Fruit fly (Drosophila melanogaster) whole organism, wandering third instar larva: ENCODE data around the gene Abp1.
A peak's percentile ranks its signal among the peaks of the same experiment; 100 is the strongest.

Experiments used
- Abd-B ChIP-seq: fragments of >200 bp; optimal IDR thresholded peaks from 2 replicates; lab custom pipeline; 2017; ENCODE audit warnings: missing biosample characterization, missing genetic modification characterization
- CG9705 ChIP-seq: fragments of 200-800 bp; sonication (Bioruptor generic); optimal IDR thresholded peaks from 2 replicates; lab custom pipeline; 2018; ENCODE audit warnings: missing biosample characterization, mild to moderate bottlenecking, missing genetic modification characterization
- CrebA ChIP-seq: fragments of 200-800 bp; sonication (Bioruptor generic); optimal IDR thresholded peaks from 2 replicates; lab custom pipeline; 2016; ENCODE audit warnings: missing biosample characterization, mild to moderate bottlenecking, missing genetic modification characterization, borderline replicate concordance
- Dfd ChIP-seq: fragments of >200 bp; optimal IDR thresholded peaks from 2 replicates; lab custom pipeline; 2017; ENCODE audit warnings: missing biosample characterization, missing genetic modification characterization
- GATAd ChIP-seq: sonication (Bioruptor generic); optimal IDR thresholded peaks from 2 replicates; lab custom pipeline; 2016; ENCODE audit warnings: missing biosample characterization, missing genetic modification characterization
- HLH106 ChIP-seq: fragments of 200-800 bp; optimal IDR thresholded peaks from 3 replicates; lab custom pipeline; 2019; ENCODE audit warnings: missing biosample characterization, mild to moderate bottlenecking, missing genetic modification characterization, moderate library complexity
- Hnf4 ChIP-seq: fragments of 200-800 bp; sonication (Bioruptor generic); optimal IDR thresholded peaks from 2 replicates; lab custom pipeline; 2016; ENCODE audit warnings: missing biosample characterization, mild to moderate bottlenecking, missing genetic modification characterization
- Hr78 ChIP-seq: fragments of >200 bp; optimal IDR thresholded peaks from 2 replicates; lab custom pipeline; 2017; ENCODE audit warnings: missing biosample characterization, missing genetic modification characterization
- Hr83 ChIP-seq: fragments of 200-300 bp; sonication (Bioruptor generic); optimal IDR thresholded peaks from 2 replicates; lab custom pipeline; 2016; ENCODE audit warnings: missing biosample characterization, mild to moderate bottlenecking, missing genetic modification characterization, moderate library complexity; ENCODE audit not compliant: poor library complexity, severe bottlenecking
- Mio ChIP-seq: sonication (Bioruptor generic); optimal IDR thresholded peaks from 2 replicates; lab custom pipeline; 2016; ENCODE audit warnings: missing biosample characterization, missing genetic modification characterization
- Myc ChIP-seq: fragments of >200 bp; optimal IDR thresholded peaks from 2 replicates; lab custom pipeline; 2017
- N ChIP-seq: fragments of >200 bp; optimal IDR thresholded peaks from 2 replicates; lab custom pipeline; 2018; ENCODE audit warnings: missing biosample characterization, missing external identifiers, missing genetic modification characterization
- OdsH ChIP-seq: fragments of 200-800 bp; sonication (Bioruptor generic); optimal IDR thresholded peaks from 2 replicates; lab custom pipeline; 2016; ENCODE audit warnings: missing biosample characterization, mild to moderate bottlenecking, missing genetic modification characterization
- Rel ChIP-seq, 2 experiments: fragments of 200-800 bp; sonication (Bioruptor generic) in 1 of 2; optimal IDR thresholded peaks; 2 replicates in 1 of 2; 3 replicates in 1 of 2; lab custom pipeline; 2016 to 2019; ENCODE audit warnings: mild to moderate bottlenecking in 2 of 2, missing biosample characterization in 2 of 2, missing genetic modification characterization in 2 of 2, moderate library complexity in 1 of 2
- Sp1 ChIP-seq: fragments of 200-800 bp; sonication (Bioruptor generic); optimal IDR thresholded peaks from 3 replicates; lab custom pipeline; 2019; ENCODE audit warnings: missing biosample characterization, mild to moderate bottlenecking, missing genetic modification characterization, moderate library complexity
- br ChIP-seq: fragments of 200-800 bp; sonication (Bioruptor generic); optimal IDR thresholded peaks from 2 replicates; lab custom pipeline; 2016; ENCODE audit warnings: missing biosample characterization, missing genetic modification characterization
- brk ChIP-seq: fragments of 200-800 bp; sonication (Bioruptor generic); optimal IDR thresholded peaks from 2 replicates; lab custom pipeline; 2016; ENCODE audit warnings: missing biosample characterization, mild to moderate bottlenecking, missing genetic modification characterization
- dl ChIP-seq, 2 experiments: fragments of 175-275, 200-275 bp in 1 of 2; fragments of 200-275 bp in 1 of 2; sonication (Bioruptor generic); optimal IDR thresholded peaks; lab custom pipeline; 2018; ENCODE audit warnings: mild to moderate bottlenecking in 2 of 2, missing biosample characterization in 2 of 2, missing genetic modification characterization in 2 of 2, moderate library complexity in 2 of 2; ENCODE audit not compliant: partially characterized antibody in 2 of 2, insufficient read depth in 1 of 2
- dmrt93B ChIP-seq: fragments of 200-800 bp; sonication (Bioruptor generic); optimal IDR thresholded peaks from 2 replicates; lab custom pipeline; 2018; ENCODE audit warnings: missing biosample characterization, mild to moderate bottlenecking, missing genetic modification characterization
- dsf ChIP-seq: sonication (Bioruptor generic); optimal IDR thresholded peaks from 2 replicates; lab custom pipeline; 2016; ENCODE audit warnings: missing biosample characterization, missing genetic modification characterization, borderline replicate concordance
- ey ChIP-seq: fragments of 200-800 bp; sonication (Bioruptor generic); optimal IDR thresholded peaks from 2 replicates; lab custom pipeline; 2016; ENCODE audit warnings: missing biosample characterization, missing genetic modification characterization
- foxo ChIP-seq, 2 experiments: fragments of 200-800 bp; sonication (Bioruptor generic); optimal IDR thresholded peaks; 2 replicates in 1 of 2; 3 replicates in 1 of 2; lab custom pipeline; 2016 to 2017; ENCODE audit warnings: missing biosample characterization in 2 of 2, missing genetic modification characterization in 2 of 2
- fru ChIP-seq: fragments of 200-800 bp; sonication (Bioruptor generic); optimal IDR thresholded peaks from 3 replicates; lab custom pipeline; 2016; ENCODE audit warnings: missing biosample characterization, mild to moderate bottlenecking, missing genetic modification characterization
- h ChIP-seq: fragments of 200-800 bp; sonication (Bioruptor generic); optimal IDR thresholded peaks from 3 replicates; lab custom pipeline; 2016; ENCODE audit warnings: missing biosample characterization, mild to moderate bottlenecking, missing genetic modification characterization
- jim ChIP-seq: fragments of 175-275, 200-325 bp; sonication (Bioruptor generic); optimal IDR thresholded peaks from 2 replicates; lab custom pipeline; 2016; ENCODE audit warnings: missing biosample characterization, mild to moderate bottlenecking, missing genetic modification characterization
- lola ChIP-seq: fragments of >200 bp; optimal IDR thresholded peaks from 2 replicates; lab custom pipeline; 2017; ENCODE audit warnings: missing biosample characterization, missing genetic modification characterization
- pan ChIP-seq: fragments of >200 bp; optimal IDR thresholded peaks from 2 replicates; lab custom pipeline; 2017
- psq ChIP-seq: fragments of 200-800 bp; sonication (Bioruptor generic); optimal IDR thresholded peaks from 3 replicates; lab custom pipeline; 2017; ENCODE audit warnings: missing biosample characterization, mild to moderate bottlenecking, missing genetic modification characterization, moderate library complexity
- rgr ChIP-seq: fragments of 200-800 bp; sonication (Bioruptor generic); optimal IDR thresholded peaks from 3 replicates; lab custom pipeline; 2016; ENCODE audit warnings: missing biosample characterization, mild to moderate bottlenecking, missing genetic modification characterization
- sage ChIP-seq: fragments of 200-800 bp; sonication (Bioruptor generic); optimal IDR thresholded peaks from 2 replicates; lab custom pipeline; 2016; ENCODE audit warnings: missing biosample characterization, mild to moderate bottlenecking, missing genetic modification characterization
- sv ChIP-seq: fragments of 200-800 bp; sonication (Bioruptor generic); optimal IDR thresholded peaks from 3 replicates; lab custom pipeline; 2016; ENCODE audit warnings: missing biosample characterization, missing genetic modification characterization
- tai ChIP-seq: sonication (Bioruptor generic); optimal IDR thresholded peaks from 2 replicates; lab custom pipeline; 2016; ENCODE audit warnings: missing biosample characterization, missing genetic modification characterization
- usp ChIP-seq: fragments of >200 bp; optimal IDR thresholded peaks from 2 replicates; lab custom pipeline; 2017; ENCODE audit warnings: missing biosample characterization, missing genetic modification characterization

Abp1 gene

DNA sequence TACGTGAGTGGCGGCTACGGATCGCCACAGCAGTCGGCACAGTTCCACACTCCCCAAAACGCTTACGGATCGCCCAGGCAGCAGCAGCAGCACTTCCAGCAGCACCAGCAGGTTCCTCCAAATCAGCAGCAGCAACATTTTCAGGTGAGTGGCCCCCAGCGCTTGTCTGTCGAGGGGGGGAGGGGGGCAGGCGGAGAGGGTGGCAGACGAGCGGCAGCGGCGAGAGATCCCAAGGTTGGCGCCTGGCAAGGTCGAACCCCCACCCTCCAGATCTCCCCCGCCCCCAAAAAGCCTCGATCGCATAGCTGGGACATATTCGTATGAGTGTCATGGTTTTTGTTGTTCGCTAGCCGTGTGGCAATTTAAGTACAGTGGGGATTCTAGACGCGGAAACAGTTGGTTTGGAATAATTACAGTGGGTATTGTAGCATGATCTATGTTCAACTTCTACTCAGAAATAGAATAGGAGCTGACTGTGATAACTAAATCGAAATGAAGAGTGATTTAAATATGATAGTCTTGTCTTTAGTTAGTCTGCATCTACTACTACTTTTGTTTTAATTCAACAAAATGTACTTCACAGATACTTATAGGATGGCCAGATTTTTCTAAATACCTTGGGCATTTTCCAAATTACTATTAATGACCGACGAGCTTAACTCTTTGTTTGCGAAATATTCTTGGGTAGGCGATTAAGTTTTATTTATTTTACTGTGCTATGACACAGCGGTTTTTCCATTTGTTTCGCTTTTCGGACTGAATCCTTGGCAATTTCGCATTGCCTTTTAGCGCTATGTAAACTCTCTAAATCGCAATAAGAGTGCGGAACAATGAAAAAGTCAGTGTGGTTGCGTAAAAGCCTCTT lies 7.5 kb downstream of the Abp1 start:
- peak in 1 of 2 experiments; percentile 43 for TF ChIP-seq foxo (GFP tag; optimal IDR thresholded peaks at IDR 0.05; lab: Kevin White, UChicago)
- TF ChIP-seq ey (GFP tag; lab: Kevin White, UChicago) = peak; percentile 32
- TF ChIP-seq HLH106 = peak; percentile 23
- no peak for TF ChIP-seq Hr78 (GFP tag; lab: Kevin White, UChicago)
- peak; percentile 32 for TF ChIP-seq Dfd (GFP tag; lab: Kevin White, UChicago)
- TF ChIP-seq lola (GFP tag; lab: Kevin White, UChicago) = no peak
- no peak for TF ChIP-seq Mio (GFP tag; lab: Kevin White, UChicago)
- no peak for TF ChIP-seq Abd-B (GFP tag; lab: Kevin White, UChicago)
- peak; percentile 33 for TF ChIP-seq h
- TF ChIP-seq CrebA = no peak
- no peak for TF ChIP-seq Sp1 (GFP tag; lab: Kevin White, UChicago)
- no peak for TF ChIP-seq tai
- TF ChIP-seq OdsH (GFP tag; lab: Kevin White, UChicago) = no peak
- peak; percentile 10 for TF ChIP-seq rgr (GFP tag; lab: Kevin White, UChicago)
- TF ChIP-seq fru (GFP tag; lab: Kevin White, UChicago) = peak; percentile 34

DNA sequence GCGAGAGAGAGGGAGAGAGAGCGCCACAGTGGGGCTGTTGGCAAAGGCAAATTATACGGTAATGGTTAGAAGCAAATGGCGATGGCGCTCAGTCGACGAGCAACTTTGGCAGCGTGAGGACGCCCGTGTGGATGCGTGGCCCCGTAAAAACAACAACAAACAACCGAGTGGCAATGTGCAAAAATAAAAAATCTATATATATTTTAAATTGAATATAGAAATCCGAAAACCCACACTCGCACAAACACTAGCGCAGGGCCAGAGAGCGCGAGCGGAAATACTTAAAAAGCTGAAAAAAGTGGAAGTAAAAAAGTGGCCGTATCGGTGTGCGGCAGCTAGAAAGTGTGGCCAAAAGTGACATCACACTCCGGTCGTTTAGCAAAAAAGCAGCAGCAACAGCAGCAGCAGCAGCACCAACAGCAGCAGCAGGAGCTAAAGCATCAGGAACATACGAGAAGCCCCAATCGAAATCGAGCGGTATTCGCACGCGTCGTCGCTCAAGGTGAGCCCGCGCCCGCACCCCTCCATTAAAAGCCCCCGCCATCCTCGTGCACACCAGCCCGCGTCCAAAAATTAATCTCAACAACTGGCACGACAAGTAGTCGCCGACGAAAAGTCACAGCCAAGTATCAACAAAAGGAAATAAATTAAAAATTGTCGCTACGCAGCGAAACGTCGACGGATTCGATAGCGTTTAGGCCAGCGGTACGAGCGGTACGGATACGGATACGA lies 8.5 kb downstream of the Abp1 start, which contains the start of gene stv:
Gene stv, plus strand, starts transcription at position 89 of the 732 bp plus-strand sequence.
- TF ChIP-seq Hr83 (no peak), brk (GFP tag; lab: Kevin White, UChicago) (no peak), Rel (GFP tag; optimal IDR thresholded peaks at IDR 0.05; lab: Kevin White, UChicago) (no peak), Rel (tag; optimal IDR thresholded peaks at IDR 0.05; lab: Kevin White, UChicago) (peak; percentile 66), psq (GFP tag; lab: Kevin White, UChicago) (no peak), h (peak; percentile 12), foxo (GFP tag; optimal IDR thresholded peaks at IDR 0.05; lab: Kevin White, UChicago) (no peak), dl (GFP tag; optimal IDR thresholded peaks at IDR 0.05; lab: Kevin White, UChicago; ENCODE audit: insufficient read depth in 1 of 2, partially characterized antibody in 2 of 2) (no peak), Sp1 (GFP tag; lab: Kevin White, UChicago) (no peak), Dfd (GFP tag; lab: Kevin White, UChicago) (peak; percentile 72), dsf (GFP tag; lab: Kevin White, UChicago) (no peak), sv (GFP tag; lab: Kevin White, UChicago) (no peak), GATAd (GFP tag; lab: Kevin White, UChicago) (no peak), Abd-B (GFP tag; lab: Kevin White, UChicago) (no peak), Mio (GFP tag; lab: Kevin White, UChicago) (no peak), Myc (lab: Kevin White, UChicago) (no peak), usp (GFP tag; lab: Kevin White, UChicago) (no peak), br (GFP tag; lab: Kevin White, UChicago) (no peak), HLH106 (peak; percentile 2), rgr (GFP tag; lab: Kevin White, UChicago) (no peak), Hnf4 (GFP tag; lab: Kevin White, UChicago) (no peak), tai (no peak), ey (GFP tag; lab: Kevin White, UChicago) (no peak), jim (GFP tag; lab: Kevin White, UChicago) (peak; percentile 73), sage (GFP tag; lab: Kevin White, UChicago) (no peak), lola (GFP tag; lab: Kevin White, UChicago) (no peak), CG9705 (GFP tag; lab: Kevin White, UChicago) (no peak), Hr78 (GFP tag; lab: Kevin White, UChicago) (no peak), N (GFP tag; lab: Kevin White, UChicago) (no peak), dmrt93B (GFP tag; lab: Kevin White, UChicago) (no peak), pan (lab: Kevin White, UChicago) (no peak), OdsH (GFP tag; lab: Kevin White, UChicago) (no peak)
